Worm (Caenorhabditis elegans): Measurements from ENCODE around the gene coa-3.

DNA sequence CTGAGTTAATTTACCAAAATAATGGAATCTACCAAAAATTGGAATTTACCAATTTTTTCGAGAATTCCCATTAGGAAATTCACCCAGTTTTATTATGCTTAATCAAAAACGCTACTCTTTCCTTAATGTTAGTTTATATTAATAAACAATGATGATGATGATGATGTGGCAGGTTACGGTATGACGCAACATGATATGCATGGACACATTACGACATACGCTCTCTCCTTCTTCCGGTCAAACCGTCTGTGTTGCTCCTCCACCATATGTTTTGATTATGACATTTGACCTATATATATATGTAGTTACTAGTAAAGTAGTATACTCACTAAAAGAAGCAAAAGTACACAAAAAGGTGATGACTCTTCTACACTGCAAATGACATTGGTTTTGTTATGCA, 25.0 kb downstream of the coa-3 start:
- TF ChIP-seq him-1 (tag; optimal IDR thresholded peaks at IDR 0.05): no peak
- TF ChIP-seq W03F9.2 (tag; optimal IDR thresholded peaks at IDR 0.05): no peak
- TF ChIP-seq dao-5 (tag; optimal IDR thresholded peaks at IDR 0.05): no peak
